Fruit fly (Drosophila melanogaster) ovary, adult (tissue): Measurements from ENCODE around the gene nau.
A peak's percentile ranks its signal among the peaks of the same experiment; 100 is the strongest.

Experiments
- CG17801 ChIP-seq: fragments of 200-800 bp; optimal IDR thresholded peaks from 2 replicates; lab custom pipeline; 2019; ENCODE audit warnings: missing biosample characterization, mild to moderate bottlenecking, missing genetic modification characterization, moderate library complexity; ENCODE audit not compliant: partially characterized antibody

The nau gene

dm6 chr3R:23732990-23733512 is 14.9 kb upstream of the nau start, which contains the start of the genes Hmgcr and Rpn9:
TSS of gene Hmgcr (plus strand) at chr3R:23733324.
TSS of gene Rpn9 (minus strand) at chr3R:23733462.
- peak; percentile 37 for TF ChIP-seq CG17801 (GFP tag; lab: Kevin White, UChicago)

- no peak for TF ChIP-seq CG17801 (GFP tag; lab: Kevin White, UChicago)
Observed at dm6 chr3R:23732533-23732932, 14.4 kb upstream of the nau start.

DNA sequence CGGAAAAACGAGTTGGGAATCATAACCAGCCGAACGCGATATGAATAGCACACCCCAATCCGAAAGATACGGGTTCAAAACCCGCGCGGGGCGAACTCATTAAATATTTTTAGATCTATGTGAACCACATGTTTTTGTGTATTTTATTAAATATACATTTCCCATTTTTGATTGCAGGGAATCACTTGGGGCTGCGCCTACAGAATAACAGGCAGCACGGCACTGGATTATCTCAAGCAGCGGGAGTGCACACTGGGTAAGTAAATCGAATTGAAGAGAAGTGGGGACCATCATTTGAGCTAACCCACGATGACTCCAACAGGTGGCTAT is 12.3 kb upstream of the nau start:
- no peak for TF ChIP-seq CG17801 (GFP tag; lab: Kevin White, UChicago)

dm6 chr3R:23729632-23730471 is 11.7 kb upstream of the nau start:
- no peak for TF ChIP-seq CG17801 (GFP tag; lab: Kevin White, UChicago)

- TF ChIP-seq CG17801 (GFP tag; lab: Kevin White, UChicago) = no peak
Observed at dm6 chr3R:23729066-23729465, 10.9 kb upstream of the nau start.

dm6 chr3R:23728086-23728485 is 9.9 kb upstream of the nau start:
- peak; percentile 69 for TF ChIP-seq CG17801 (GFP tag; lab: Kevin White, UChicago)

DNA sequence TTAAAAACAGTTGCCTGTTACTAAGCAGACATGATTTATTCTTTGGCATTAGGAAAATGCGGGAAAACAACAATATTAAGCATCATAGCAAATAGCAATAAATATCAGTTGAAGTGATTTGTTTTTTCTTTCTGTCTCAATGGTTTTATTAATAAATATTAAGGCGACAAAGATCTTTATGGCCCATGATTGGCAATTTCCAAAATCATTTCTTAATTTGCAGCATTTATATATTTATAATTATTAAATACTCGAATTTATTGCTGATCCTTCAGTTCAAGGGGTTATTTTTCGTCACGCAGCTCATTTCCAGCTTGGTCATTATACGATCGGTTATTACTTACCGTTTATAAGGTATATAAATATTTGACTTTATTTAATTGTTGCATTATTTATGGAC is 9.5 kb upstream of the nau start:
- no peak for TF ChIP-seq CG17801 (GFP tag; lab: Kevin White, UChicago)

dm6 chr3R:23726740-23727139 is 8.6 kb upstream of the nau start:
- TF ChIP-seq CG17801 (GFP tag; lab: Kevin White, UChicago) = peak; percentile 51

DNA sequence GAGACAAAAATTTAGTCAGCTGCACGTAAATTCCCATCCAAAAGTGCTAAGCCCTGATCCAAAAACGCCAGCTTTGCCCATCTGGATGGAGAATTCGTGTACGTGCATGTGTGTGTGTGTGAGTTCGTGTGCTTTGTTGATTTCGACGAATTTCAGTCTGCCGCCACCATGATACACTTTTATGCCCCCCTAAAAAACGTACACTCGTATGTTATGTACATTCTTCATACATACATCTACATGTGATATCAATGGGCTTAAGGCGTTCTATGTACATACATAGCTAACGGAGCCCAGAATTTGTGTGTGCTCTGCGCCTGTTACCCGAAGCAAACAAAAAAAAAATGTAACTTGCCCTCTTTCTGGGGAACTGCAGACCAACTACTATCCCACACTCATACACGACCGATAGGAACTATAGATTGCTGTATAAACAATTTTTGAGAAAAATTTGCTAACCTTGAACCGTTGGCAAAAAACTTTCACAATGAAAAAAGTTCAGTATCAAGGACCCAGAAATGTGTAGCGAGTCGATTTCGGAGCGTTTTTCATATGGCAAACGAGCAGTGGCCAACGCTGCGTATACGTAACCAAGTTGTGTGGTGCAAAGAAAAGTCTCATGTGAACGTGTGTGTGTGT is 7.7 kb upstream of the nau start:
- TF ChIP-seq CG17801 (GFP tag; lab: Kevin White, UChicago) = no peak

DNA sequence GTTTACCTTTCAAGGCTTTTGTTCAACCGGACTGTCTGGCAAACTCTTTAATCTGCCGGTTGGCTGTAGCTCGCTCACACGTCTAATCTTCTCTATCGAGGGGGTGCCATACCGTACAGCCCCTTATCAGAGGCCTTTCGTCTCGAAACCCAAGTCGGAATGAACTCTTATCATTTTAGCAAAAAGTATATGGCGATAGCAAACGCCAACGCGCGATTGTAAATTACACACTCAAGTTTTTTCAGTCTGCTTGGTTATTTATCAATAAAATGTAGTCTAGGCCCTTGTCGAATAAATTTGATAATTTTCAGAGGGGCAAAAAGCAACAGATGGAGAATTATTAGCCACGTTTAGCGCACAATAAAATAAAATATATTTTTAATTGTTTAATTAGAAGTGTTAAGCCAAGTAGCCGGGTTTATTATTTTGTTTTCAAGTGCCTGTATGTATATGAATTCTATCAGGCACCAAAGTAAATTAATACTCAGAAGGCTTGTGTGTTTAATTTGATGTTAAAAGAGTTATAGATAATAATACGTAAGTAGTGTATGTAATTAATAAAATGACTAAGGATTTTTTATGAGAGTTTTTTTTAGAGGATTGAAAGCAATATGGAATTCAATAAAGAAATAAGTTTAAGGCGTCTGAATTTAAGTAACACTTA is 6.8 kb upstream of the nau start:
- TF ChIP-seq CG17801 (GFP tag; lab: Kevin White, UChicago) = no peak

- TF ChIP-seq CG17801 (GFP tag; lab: Kevin White, UChicago) = peak; percentile 17
Observed at dm6 chr3R:23723381-23724034, 5.4 kb upstream of the nau start.

DNA sequence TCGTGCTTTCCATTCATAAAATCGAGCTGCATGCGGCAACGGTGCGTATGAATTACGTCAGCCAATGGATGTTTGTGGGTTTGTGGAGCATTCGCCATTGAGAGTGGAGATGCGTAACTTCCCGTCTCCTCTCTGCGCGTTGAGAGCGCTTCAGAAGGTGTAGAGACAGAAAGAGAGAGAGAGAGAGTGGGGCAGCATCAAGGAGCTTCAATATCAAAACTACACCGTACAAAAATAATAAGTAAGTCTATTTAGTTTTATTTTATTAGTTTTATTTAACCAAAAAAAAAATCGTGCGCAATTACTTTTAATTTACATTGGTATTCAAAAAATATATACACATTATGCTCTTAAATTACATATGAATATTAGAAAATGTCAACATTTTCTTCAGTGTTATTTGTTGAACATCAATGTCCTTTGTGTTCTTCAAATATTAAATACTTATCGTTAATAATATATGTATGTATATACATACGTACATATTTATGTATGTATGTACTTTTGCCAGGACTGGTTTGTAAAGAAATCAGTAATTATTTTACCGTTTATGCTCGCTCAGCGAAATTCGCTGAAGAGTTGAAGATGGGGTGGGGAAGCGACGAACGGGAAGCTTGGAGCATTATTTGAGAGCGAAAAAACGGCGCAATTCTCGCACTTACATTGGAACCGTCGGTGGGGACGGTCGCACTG is 4.7 kb upstream of the nau start, which contains the start of gene CG10365:
CG10365 (plus strand) TSS at position 652 of the 693 bp plus-strand sequence.
- no peak for TF ChIP-seq CG17801 (GFP tag; lab: Kevin White, UChicago)

- peak; percentile 54 for TF ChIP-seq CG17801 (GFP tag; lab: Kevin White, UChicago)
Observed at dm6 chr3R:23721936-23722335, 3.8 kb upstream of the nau start.

dm6 chr3R:23721525-23721924 is 3.4 kb upstream of the nau start, which contains the start of gene CG10232:
TSS of gene CG10232 (minus strand) at chr3R:23721625.
- no peak for TF ChIP-seq CG17801 (GFP tag; lab: Kevin White, UChicago)
